Fruit fly (Drosophila melanogaster): ENCODE measurements around the gene Srp54.

Gene Srp54

DNA sequence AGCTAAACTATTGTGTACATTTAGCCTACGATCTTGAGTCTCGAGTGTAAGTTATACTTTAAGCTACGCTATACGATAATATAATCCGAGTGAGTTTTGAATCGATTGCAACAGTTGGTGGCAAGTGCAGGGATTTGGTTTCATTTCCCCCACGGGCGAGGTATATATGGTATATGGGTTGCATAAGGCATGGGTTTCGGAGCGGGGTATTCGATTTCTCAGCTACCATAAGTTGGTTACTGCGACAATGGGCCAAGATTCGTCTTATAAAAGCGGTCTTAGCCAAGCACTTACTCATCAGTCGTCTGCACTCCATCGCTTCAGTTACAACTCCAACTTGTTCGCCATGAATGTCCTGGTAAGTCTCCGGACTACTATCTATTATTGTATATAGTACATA lies 17.6 kb downstream of the Srp54 start, which contains the start of gene CG42367:
CG42367 (plus strand) TSS at position 301 of the 400 bp plus-strand sequence.
- TF ChIP-seq bab2 (GFP tag; optimal IDR thresholded peaks at IDR 0.05), result no peak
- TF ChIP-seq CG14014 (GFP tag; IDR thresholded peaks at IDR 0.05), result no peak
- no peak for TF ChIP-seq zfh1 (GFP tag; IDR thresholded peaks at IDR 0.05)
- TF ChIP-seq ac (GFP tag; optimal IDR thresholded peaks at IDR 0.05), result no peak
- no peak for TF ChIP-seq Oaz (GFP tag; IDR thresholded peaks at IDR 0.05)
- TF ChIP-seq CG14441 (GFP tag; IDR thresholded peaks at IDR 0.05), result no peak
- TF ChIP-seq Lpt (GFP tag; optimal IDR thresholded peaks at IDR 0.05), result no peak
- no peak for TF ChIP-seq unc-4 (GFP tag; IDR thresholded peaks at IDR 0.05; ENCODE audit: partially characterized antibody)
- no peak for TF ChIP-seq Gsc (GFP tag; IDR thresholded peaks at IDR 0.05)
- no peak for TF ChIP-seq disco-r (GFP tag; optimal IDR thresholded peaks at IDR 0.05)
- TF ChIP-seq ken (GFP tag; IDR thresholded peaks at IDR 0.05), result no peak
- TF ChIP-seq Rfx (GFP tag; IDR thresholded peaks at IDR 0.05), result no peak
- no peak for TF ChIP-seq her (GFP tag; optimal IDR thresholded peaks at IDR 0.05)

DNA sequence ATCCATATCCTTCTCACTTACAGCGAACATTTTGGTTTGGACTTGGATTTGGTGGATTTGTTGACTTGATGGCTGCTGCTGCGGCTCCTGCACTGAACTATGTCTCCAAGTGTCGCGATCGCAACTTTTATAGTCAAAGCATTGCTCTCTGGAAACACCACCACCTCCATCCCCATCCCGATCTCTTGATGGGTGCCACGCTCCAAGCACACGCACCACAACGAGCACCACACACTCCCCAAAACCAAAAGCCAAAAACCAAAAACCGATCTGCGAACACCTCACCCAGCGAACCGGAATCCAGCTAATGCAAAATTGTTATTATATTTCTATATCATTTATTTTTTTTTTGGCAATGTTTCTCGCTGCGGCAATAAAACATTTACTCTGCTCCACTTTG lies 20.4 kb downstream of the Srp54 start, which contains the start of gene Cpr30F:
Cpr30F (minus strand) TSS at position 101 of the 400 bp plus-strand sequence.
- TF ChIP-seq ab (GFP tag; optimal IDR thresholded peaks at IDR 0.05) (no peak), CG34422 (GFP tag; IDR thresholded peaks at IDR 0.05) (no peak), CG18619 (GFP tag; optimal IDR thresholded peaks at IDR 0.05) (no peak), CG7839 (tag; optimal IDR thresholded peaks at IDR 0.05) (no peak), Dad (GFP tag; optimal IDR thresholded peaks at IDR 0.05) (no peak), ham (GFP tag; IDR thresholded peaks at IDR 0.05) (no peak), tap (tag; optimal IDR thresholded peaks at IDR 0.05) (no peak), jing (GFP tag; optimal IDR thresholded peaks at IDR 0.05) (no peak), NfI (GFP tag; optimal IDR thresholded peaks at IDR 0.05) (no peak), CG18599 (GFP tag; optimal IDR thresholded peaks at IDR 0.05) (no peak)

DNA sequence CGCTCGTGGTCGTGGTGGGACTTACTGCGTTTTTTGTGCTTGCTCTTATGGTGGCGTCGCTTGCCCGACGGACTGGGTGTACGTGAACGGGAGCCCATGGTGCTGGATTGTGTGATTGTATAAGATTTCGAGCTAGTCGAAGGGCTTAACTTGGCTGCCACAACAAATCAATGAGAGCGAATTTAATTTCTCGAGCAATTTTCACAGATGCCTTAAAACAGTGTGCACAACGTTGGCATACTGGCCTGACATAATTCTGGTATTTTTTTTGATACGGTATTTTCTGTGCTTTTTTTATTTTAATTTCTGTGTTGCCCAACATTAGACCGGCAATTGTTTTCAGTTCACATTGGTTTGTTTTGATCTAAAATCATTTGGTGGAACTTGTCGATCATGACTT lies 25.2 kb downstream of the Srp54 start, which contains the start of gene Arglu1:
Arglu1 (minus strand) TSS at position 227 of the 400 bp plus-strand sequence.
- TF ChIP-seq lbe (GFP tag; optimal IDR thresholded peaks at IDR 0.05) (peak; percentile 29), hb (GFP tag; IDR thresholded peaks at IDR 0.05; ENCODE audit: partially characterized antibody) (no peak), lilli (GFP tag; optimal IDR thresholded peaks at IDR 0.05) (peak; percentile 3), CG9215 (GFP tag; IDR thresholded peaks at IDR 0.05) (no peak), CG8290 (GFP tag; optimal IDR thresholded peaks at IDR 0.05) (no peak), CG8290 (tag; optimal IDR thresholded peaks at IDR 0.05) (no peak), Spps (tag; optimal IDR thresholded peaks at IDR 0.05) (no peak), pho (GFP tag; optimal IDR thresholded peaks at IDR 0.05) (peak; percentile 15), Dbx (GFP tag; IDR thresholded peaks at IDR 0.05) (peak; percentile 57; the same call in 1 of the 3 replicates), CG11456 (GFP tag; IDR thresholded peaks at IDR 0.05) (peak; percentile 63; the same call in 1 of the 3 replicates), Rfx (GFP tag; IDR thresholded peaks at IDR 0.05) (peak; percentile 61), CG8478 (optimal IDR thresholded peaks at IDR 0.05) (no peak), jing (GFP tag; optimal IDR thresholded peaks at IDR 0.05) (no peak), Awh (GFP tag; IDR thresholded peaks at IDR 0.05) (no peak), tin (GFP tag; optimal IDR thresholded peaks at IDR 0.05) (peak; percentile 22), CG33213 (GFP tag; optimal IDR thresholded peaks at IDR 0.05) (peak; percentile 37), CG18476 (GFP tag; optimal IDR thresholded peaks at IDR 0.05) (no peak), gsb-n (tag; optimal IDR thresholded peaks at IDR 0.05) (no peak), CG2889 (GFP tag; IDR thresholded peaks at IDR 0.05) (no peak), Lhr (GFP tag; optimal IDR thresholded peaks at IDR 0.05) (no peak), CG10267 (tag; optimal IDR thresholded peaks at IDR 0.05) (peak; percentile 86), pfk (GFP tag; optimal IDR thresholded peaks at IDR 0.05) (no peak), tgo (GFP tag; IDR thresholded peaks at IDR 0.05) (peak; percentile 28; the same call in 1 of the 3 replicates), sd (tag; optimal IDR thresholded peaks at IDR 0.05) (no peak), CG9797 (GFP tag; optimal IDR thresholded peaks at IDR 0.05) (peak; percentile 66), CG7839 (tag; optimal IDR thresholded peaks at IDR 0.05) (no peak), Trl (optimal IDR thresholded peaks at IDR 0.05) (no peak), Trl (GFP tag; optimal IDR thresholded peaks at IDR 0.05) (peak; percentile 23), dysf (GFP tag; IDR thresholded peaks at IDR 0.05) (no peak), TFAM (GFP tag; optimal IDR thresholded peaks at IDR 0.05) (no peak), zfh2 (GFP tag; optimal IDR thresholded peaks at IDR 0.05) (peak; percentile 58)

All from whole organism, embryonic.